Worm (Caenorhabditis elegans) whole organism, L4 larva: ENCODE results near the gene Y66D12A.1.
A peak's percentile ranks its signal among the peaks of the same experiment; 100 is the strongest.

Experiments used
- F10B5.3 ChIP-seq: sonication (generic microtip); optimal IDR thresholded peaks from 2 replicates; lab custom pipeline; 2016; ENCODE audit warnings: mild to moderate bottlenecking, missing genetic modification characterization, missing compliant biosample characterization
- R02D3.7 ChIP-seq: fragments of 150-350 bp; sonication (generic microtip); optimal IDR thresholded peaks from 3 replicates; lab custom pipeline; 2014; ENCODE audit warnings: missing biosample characterization, missing genetic modification characterization
- Y75B8A.6 ChIP-seq: fragments of 200-800 bp; sonication (Bioruptor generic); IDR thresholded peaks from 2 replicates; pipeline ENCODE4 v1.3.6; 2022; ENCODE audit warnings: missing genetic modification reagents, missing genetic modification characterization, missing compliant biosample characterization
- aly-2 ChIP-seq: sonication (generic microtip); optimal IDR thresholded peaks from 2 replicates; lab custom pipeline; 2018; ENCODE audit warnings: missing biosample characterization, missing genetic modification characterization
- ama-1 ChIP-seq: fragments of 150-350 bp; optimal IDR thresholded peaks from 2 replicates; lab custom pipeline; 2014; ENCODE audit warnings: inconsistent platforms, mixed read lengths
- attf-4 ChIP-seq: sonication (generic microtip); optimal IDR thresholded peaks from 3 replicates; lab custom pipeline; 2017; ENCODE audit warnings: missing biosample characterization, missing genetic modification characterization
- ceh-28 ChIP-seq: fragments of 150-350 bp; optimal IDR thresholded peaks from 2 replicates; lab custom pipeline; 2014; ENCODE audit warnings: missing biosample characterization, missing genetic modification reagents, missing genetic modification characterization
- ceh-32 ChIP-seq: sonication (generic microtip); optimal IDR thresholded peaks from 2 replicates; lab custom pipeline; 2016; ENCODE audit warnings: mild to moderate bottlenecking, missing genetic modification characterization, missing compliant biosample characterization; ENCODE audit not compliant: poor library complexity
- ceh-44 ChIP-seq: fragments of 200-800 bp; sonication (Bioruptor generic); IDR thresholded peaks from 2 replicates; pipeline ENCODE4 v1.3.6; 2022; ENCODE audit warnings: missing genetic modification reagents, missing genetic modification characterization, missing compliant biosample characterization
- ceh-62 ChIP-seq: sonication (generic microtip); optimal IDR thresholded peaks from 2 replicates; lab custom pipeline; 2017; ENCODE audit warnings: missing biosample characterization, missing genetic modification characterization
- ceh-82 ChIP-seq: sonication (generic microtip); optimal IDR thresholded peaks from 2 replicates; lab custom pipeline; 2017; ENCODE audit warnings: missing biosample characterization, missing genetic modification characterization
- ces-1 ChIP-seq: fragments of 150-350 bp; sonication (generic microtip); optimal IDR thresholded peaks from 4 replicates; lab custom pipeline; 2014; ENCODE audit warnings: missing biosample characterization, missing genetic modification reagents, missing genetic modification characterization
- cey-2 ChIP-seq: sonication (generic microtip); optimal IDR thresholded peaks from 3 replicates; lab custom pipeline; 2017; ENCODE audit warnings: missing genetic modification characterization, mild to moderate bottlenecking, missing compliant biosample characterization, antibody characterized with exemption, borderline replicate concordance; ENCODE audit not compliant: insufficient read depth
- daf-16 ChIP-seq, 3 experiments: sonication (generic microtip); optimal IDR thresholded peaks; 2 replicates each; lab custom pipeline; 2016 to 2017; ENCODE audit warnings: missing genetic modification characterization in 3 of 3, missing genetic modification reagents in 3 of 3, mild to moderate bottlenecking in 2 of 3, missing compliant biosample characterization in 2 of 3, missing biosample characterization in 1 of 3, moderate library complexity in 1 of 3
- dmd-8 ChIP-seq: fragments of 200-800 bp; sonication (Bioruptor generic); IDR thresholded peaks from 2 replicates; pipeline ENCODE4 v1.3.6; 2022; ENCODE audit warnings: missing genetic modification characterization, missing compliant biosample characterization
- dmd-9 ChIP-seq: fragments of 200-800 bp; sonication (Bioruptor generic); IDR thresholded peaks from 2 replicates; pipeline ENCODE4 v1.3.6; 2022; ENCODE audit warnings: missing genetic modification reagents, missing genetic modification characterization, missing compliant biosample characterization
- dpl-1 ChIP-seq: fragments of 150-350 bp; optimal IDR thresholded peaks from 2 replicates; lab custom pipeline; 2014; ENCODE audit warnings: missing biosample characterization, missing genetic modification reagents, missing genetic modification characterization
- duxl-1 ChIP-seq: sonication (generic microtip); optimal IDR thresholded peaks from 2 replicates; lab custom pipeline; 2016; ENCODE audit warnings: mild to moderate bottlenecking, missing genetic modification characterization, moderate library complexity, missing compliant biosample characterization; ENCODE audit not compliant: poor library complexity
- dve-1 ChIP-seq: sonication (generic microtip); optimal IDR thresholded peaks from 2 replicates; lab custom pipeline; 2017; ENCODE audit warnings: antibody characterized with exemption, mild to moderate bottlenecking, missing genetic modification characterization, missing compliant biosample characterization; ENCODE audit not compliant: insufficient read depth
- egl-43 ChIP-seq: fragments of 200-800 bp; sonication (Bioruptor generic); IDR thresholded peaks from 2 replicates; pipeline ENCODE4 v1.3.6; 2022; ENCODE audit warnings: missing genetic modification reagents, missing genetic modification characterization, missing compliant biosample characterization
- jun-1 ChIP-seq: fragments of 150-350 bp; optimal IDR thresholded peaks from 2 replicates; lab custom pipeline; 2014; ENCODE audit warnings: missing biosample characterization, missing genetic modification reagents, missing genetic modification characterization
- lim-7 ChIP-seq: fragments of 200-800 bp; sonication (Bioruptor generic); IDR thresholded peaks from 2 replicates; pipeline ENCODE4 v1.3.6; 2022; ENCODE audit warnings: missing genetic modification characterization, missing compliant biosample characterization
- lin-13 ChIP-seq: fragments of 150-350 bp; optimal IDR thresholded peaks from 2 replicates; lab custom pipeline; 2014; ENCODE audit warnings: missing biosample characterization, missing genetic modification reagents, missing genetic modification characterization
- lin-29 ChIP-seq: fragments of 200-800 bp; sonication (Bioruptor generic); IDR thresholded peaks from 2 replicates; pipeline ENCODE4 v1.3.6; 2022; ENCODE audit warnings: missing genetic modification reagents, missing genetic modification characterization, missing compliant biosample characterization
- lin-38 ChIP-seq: fragments of 200-800 bp; sonication (Bioruptor generic); IDR thresholded peaks from 2 replicates; pipeline ENCODE4 v1.3.6; 2022; ENCODE audit warnings: missing genetic modification reagents, missing genetic modification characterization, missing compliant biosample characterization
- madf-9 ChIP-seq: fragments of 200-800 bp; sonication (Bioruptor generic); conservative IDR thresholded peaks from 2 replicates; pipeline ENCODE4 v1.3.6; 2022; ENCODE audit warnings: missing genetic modification reagents, missing genetic modification characterization, missing compliant biosample characterization
- mep-1 ChIP-seq: fragments of 150-350 bp; sonication (generic microtip); optimal IDR thresholded peaks from 3 replicates; lab custom pipeline; 2014; ENCODE audit warnings: missing biosample characterization, missing genetic modification characterization
- mxl-3 ChIP-seq: fragments of 200-800 bp; sonication (Bioruptor generic); optimal IDR thresholded peaks from 2 replicates; lab custom pipeline; 2018; ENCODE audit warnings: mild to moderate bottlenecking, missing genetic modification characterization, missing compliant biosample characterization
- nhr-28 ChIP-seq: fragments of 150-350 bp; optimal IDR thresholded peaks from 2 replicates; lab custom pipeline; 2014; ENCODE audit warnings: missing biosample characterization, missing genetic modification characterization
- nhr-42 ChIP-seq: fragments of 200-800 bp; sonication (Bioruptor generic); IDR thresholded peaks from 2 replicates; pipeline ENCODE4 v1.3.6; 2022; ENCODE audit warnings: missing genetic modification characterization, missing compliant biosample characterization
- pqm-1 ChIP-seq: sonication (generic microtip); optimal IDR thresholded peaks from 2 replicates; lab custom pipeline; 2017; ENCODE audit warnings: missing biosample characterization, missing genetic modification characterization
- set-16 ChIP-seq: fragments of 200-800 bp; sonication (Bioruptor generic); IDR thresholded peaks from 2 replicates; pipeline ENCODE4 v1.3.6; 2022; ENCODE audit warnings: missing genetic modification reagents, missing genetic modification characterization, missing compliant biosample characterization
- skn-1 ChIP-seq: fragments of 150-350 bp; optimal IDR thresholded peaks from 2 replicates; lab custom pipeline; 2014; ENCODE audit warnings: missing biosample characterization, missing genetic modification characterization
- snpc-4 ChIP-seq: fragments of 150-350 bp; optimal IDR thresholded peaks from 2 replicates; lab custom pipeline; 2014; ENCODE audit warnings: missing biosample characterization, missing genetic modification characterization
- spr-3 ChIP-seq: fragments of 200-800 bp; sonication (Bioruptor generic); optimal IDR thresholded peaks from 2 replicates; lab custom pipeline; 2018; ENCODE audit warnings: mild to moderate bottlenecking, missing genetic modification characterization, missing compliant biosample characterization
- tra-1 ChIP-seq: fragments of 200-800 bp; sonication (Bioruptor generic); IDR thresholded peaks from 2 replicates; pipeline ENCODE4 v1.3.6; 2022; ENCODE audit warnings: missing genetic modification reagents, missing genetic modification characterization, missing compliant biosample characterization
- unc-39 ChIP-seq: sonication (generic microtip); optimal IDR thresholded peaks from 2 replicates; lab custom pipeline; 2017; ENCODE audit warnings: missing biosample characterization, missing genetic modification characterization
- unc-62 ChIP-seq, 3 experiments: fragments of 150-350 bp in 1 of 3; sonication (generic microtip); optimal IDR thresholded peaks in 2 of 3; peaks in 1 of 3; 1 replicate in 1 of 3; 2 replicates in 2 of 3; lab custom pipeline; 2014 to 2017; ENCODE audit warnings: missing biosample characterization in 3 of 3, missing genetic modification characterization in 3 of 3, missing genetic modification reagents in 3 of 3, missing genotype in 1 of 3
- vab-7 ChIP-seq: fragments of 200-800 bp; sonication (Bioruptor generic); IDR thresholded peaks from 2 replicates; pipeline ENCODE4 v1.3.6; 2022; ENCODE audit warnings: missing genetic modification reagents, missing genetic modification characterization, missing compliant biosample characterization
- zfp-2 ChIP-seq: sonication (generic microtip); optimal IDR thresholded peaks from 2 replicates; lab custom pipeline; 2016; ENCODE audit warnings: mild to moderate bottlenecking, missing genetic modification characterization, missing compliant biosample characterization
- zip-2 ChIP-seq: fragments of 150-350 bp; optimal IDR thresholded peaks from 2 replicates; lab custom pipeline; 2014; ENCODE audit warnings: missing biosample characterization, missing genetic modification characterization
- ztf-11 ChIP-seq: fragments of 150-350 bp; optimal IDR thresholded peaks from 2 replicates; lab custom pipeline; 2014; ENCODE audit warnings: missing biosample characterization, missing genetic modification characterization

Gene Y66D12A.1

DNA sequence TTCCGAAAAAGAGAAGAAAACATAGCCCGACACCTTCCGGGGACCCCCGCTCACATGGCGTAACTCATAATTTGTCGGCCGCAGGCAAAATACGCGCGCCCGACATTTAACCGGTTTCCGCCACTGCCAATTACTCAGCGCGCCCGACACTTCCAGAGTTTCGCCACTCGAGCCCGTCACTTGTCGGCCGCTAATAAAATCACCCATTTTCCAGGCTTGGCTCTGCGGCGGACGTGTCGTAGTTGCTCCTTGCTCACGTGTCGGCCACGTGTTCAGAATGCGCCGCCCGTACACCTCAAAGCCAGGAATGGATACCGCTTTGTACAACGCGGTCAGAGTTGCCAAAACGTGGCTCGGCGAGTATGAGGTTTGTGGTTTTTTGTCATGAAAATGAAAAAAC, 19.7 kb downstream of the Y66D12A.1 start:
- TF ChIP-seq attf-4, result no peak
- no peak for TF ChIP-seq ceh-82 (tag; lab: Kevin White, UChicago)
- peak; percentile 68 for TF ChIP-seq set-16 (GFP tag; lab: Robert Waterston, UW)
- TF ChIP-seq mxl-3 (GFP tag; lab: Kevin White, UChicago), result peak; percentile 56
- 0 out of 2 replicates have a peak, but pooled peaks have one; percentile 22 for TF ChIP-seq lin-29 (GFP tag; lab: Robert Waterston, UW)
- no peak for TF ChIP-seq Y75B8A.6 (GFP tag; lab: Robert Waterston, UW)
- TF ChIP-seq skn-1 (tag; lab: Kevin White, UChicago), result no peak
- no peak for TF ChIP-seq tra-1 (GFP tag; lab: Robert Waterston, UW)
- no peak for TF ChIP-seq madf-9 (GFP tag; lab: Robert Waterston, UW)
- TF ChIP-seq egl-43, result peak; percentile 58; the same call in 1 of the 2 replicates
- TF ChIP-seq nhr-42 (GFP tag; lab: Robert Waterston, UW), result no peak
- no peak for TF ChIP-seq ceh-62
- no peak for TF ChIP-seq jun-1 (tag; lab: Kevin White, UChicago)
- no peak for TF ChIP-seq unc-39 (tag; lab: Kevin White, UChicago)
- TF ChIP-seq snpc-4 (tag; lab: Kevin White, UChicago), result no peak
- TF ChIP-seq F10B5.3, result no peak
- TF ChIP-seq ceh-28 (tag; lab: Kevin White, UChicago), result no peak
- no peak for TF ChIP-seq ztf-11 (tag; lab: Kevin White, UChicago)
- no peak for TF ChIP-seq dmd-9 (GFP tag; lab: Robert Waterston, UW)
- TF ChIP-seq lin-13 (GFP tag; lab: Kevin White, UChicago), result no peak
- no peak for TF ChIP-seq cey-2 (tag; lab: Kevin White, UChicago)
- peak; percentile 24 for TF ChIP-seq duxl-1 (tag; lab: Kevin White, UChicago)
- TF ChIP-seq mep-1 (tag; lab: Kevin White, UChicago), result no peak
- no peak for TF ChIP-seq ceh-44
- TF ChIP-seq lin-38, result no peak
- TF ChIP-seq, all 104 proteins: peak for 5

- TF ChIP-seq lim-7 (GFP tag; lab: Robert Waterston, UW), result no peak
- TF ChIP-seq R02D3.7 (tag; lab: Kevin White, UChicago), result no peak
- TF ChIP-seq dpl-1 (GFP tag; lab: Kevin White, UChicago), result no peak
- TF ChIP-seq ceh-32 (tag; lab: Kevin White, UChicago), result no peak
Measured at ce11 chrIII:11629354-11629753, 21.4 kb downstream of the Y66D12A.1 start, which contains the start of gene Y66A7A.7. Gene Y66A7A.7, minus strand, starts transcription at chrIII:11629454.

DNA sequence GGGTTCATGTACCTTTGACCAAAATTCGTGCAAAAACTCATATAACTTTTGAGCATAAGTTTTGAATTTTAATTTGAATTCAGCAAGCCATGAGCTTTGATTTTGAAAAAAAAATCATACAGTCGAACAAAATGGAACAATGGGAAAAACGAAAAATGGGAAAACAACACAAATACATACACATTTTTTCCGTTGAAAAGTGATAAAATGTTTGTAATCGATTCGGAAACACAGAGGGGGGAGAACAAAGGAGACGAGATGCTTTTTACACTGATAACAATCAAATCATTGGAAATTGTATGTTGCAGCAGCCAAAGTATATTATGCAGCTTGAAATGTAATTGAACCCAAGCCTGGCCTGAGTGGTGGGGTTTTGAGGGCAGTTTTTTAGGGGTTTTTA, 23.1 kb downstream of the Y66D12A.1 start:
- TF ChIP-seq madf-9 (GFP tag; lab: Robert Waterston, UW) (no peak), ama-1 (lab: Kevin White, UChicago) (no peak), dve-1 (tag; lab: Kevin White, UChicago) (peak; percentile 15), vab-7 (no peak), ceh-82 (tag; lab: Kevin White, UChicago) (no peak), skn-1 (tag; lab: Kevin White, UChicago) (no peak), dmd-8 (no peak), daf-16 (GFP tag; optimal IDR thresholded peaks at IDR 0.05; lab: Kevin White, UChicago) (no peak), daf-16 (tag; optimal IDR thresholded peaks at IDR 0.05; lab: Kevin White, UChicago) (peak; percentile 35), aly-2 (no peak), zip-2 (tag; lab: Kevin White, UChicago) (no peak), pqm-1 (tag; lab: Kevin White, UChicago) (peak; percentile 35), nhr-28 (peak; percentile 25), spr-3 (GFP tag; lab: Kevin White, UChicago) (no peak), duxl-1 (tag; lab: Kevin White, UChicago) (no peak), ces-1 (GFP tag; lab: Kevin White, UChicago) (no peak), unc-62 (GFP tag; optimal IDR thresholded peaks at IDR 0.05 in 1 of 2; lab: Kevin White, UChicago) (peak in 1 of 2 experiments; percentile 58), unc-62 (tag; optimal IDR thresholded peaks at IDR 0.05; lab: Kevin White, UChicago) (no peak), mxl-3 (GFP tag; lab: Kevin White, UChicago) (no peak), zfp-2 (tag; lab: Kevin White, UChicago) (no peak)
- TF ChIP-seq, all 104 proteins: peak for 5
